Fruit fly (Drosophila melanogaster) whole organism, pupa: ENCODE data around the gene Cerk.

ENCODE experiments used
- CG14655 ChIP-seq: fragments of 200-800 bp; sonication (Bioruptor generic); optimal IDR thresholded peaks from 3 replicates; lab custom pipeline; 2017; ENCODE audit warnings: mild to moderate bottlenecking, missing biosample characterization, missing genetic modification reagents, missing genetic modification characterization
- Snoo ChIP-seq: fragments of 200-800 bp; sonication (Bioruptor generic); optimal IDR thresholded peaks from 3 replicates; lab custom pipeline; 2017; ENCODE audit warnings: missing biosample characterization, mild to moderate bottlenecking, missing genetic modification characterization, inconsistent platforms

dm6 chr3R:5414147-5414748, 46.1 kb upstream of the Cerk start, which contains the start of gene CG14669:
- TF ChIP-seq CG14655 (GFP tag; lab: Kevin White, UChicago) (no peak), Snoo (tag; lab: Kevin White, UChicago) (no peak)
